Worm (Caenorhabditis elegans) whole organism, late embryonic: Measurements from ENCODE around the gene hlh-27.

Experiments used
- C08G9.2 ChIP-seq: sonication (generic microtip); optimal IDR thresholded peaks from 2 replicates; lab custom pipeline; 2016; ENCODE audit warnings: mild to moderate bottlenecking, missing genetic modification characterization, moderate library complexity, missing compliant biosample characterization
- K02D7.2 ChIP-seq: sonication (generic microtip); optimal IDR thresholded peaks from 2 replicates; lab custom pipeline; 2017; ENCODE audit warnings: mild to moderate bottlenecking, missing genetic modification characterization, missing compliant biosample characterization
- T23F11.4 ChIP-seq: fragments of 200-800 bp; sonication (Bioruptor generic); optimal IDR thresholded peaks from 2 replicates; lab custom pipeline; 2018; ENCODE audit warnings: mild to moderate bottlenecking, missing genetic modification characterization, missing compliant biosample characterization
- Y22D7AL.16 ChIP-seq: sonication (generic microtip); optimal IDR thresholded peaks from 2 replicates; lab custom pipeline; 2016; ENCODE audit warnings: missing genetic modification characterization, missing compliant biosample characterization
- ceh-14 ChIP-seq: sonication (generic microtip); optimal IDR thresholded peaks from 2 replicates; lab custom pipeline; 2016; ENCODE audit warnings: missing genotype, missing genetic modification characterization, missing compliant biosample characterization
- ceh-18 ChIP-seq: sonication (generic microtip); optimal IDR thresholded peaks from 2 replicates; lab custom pipeline; 2016; ENCODE audit warnings: missing genetic modification characterization, missing compliant biosample characterization
- ceh-2 ChIP-seq: sonication (generic microtip); optimal IDR thresholded peaks from 2 replicates; lab custom pipeline; 2016; ENCODE audit warnings: missing genotype, missing genetic modification characterization, missing compliant biosample characterization
- ceh-30 ChIP-seq: fragments of 150-350 bp; optimal IDR thresholded peaks from 2 replicates; lab custom pipeline; 2014; ENCODE audit warnings: missing biosample characterization, missing genetic modification characterization
- ceh-48 ChIP-seq: sonication (generic microtip); optimal IDR thresholded peaks from 2 replicates; lab custom pipeline; 2016; ENCODE audit warnings: missing genetic modification characterization, inconsistent platforms, missing compliant biosample characterization
- ceh-6 ChIP-seq: fragments of 200-800 bp; sonication (Bioruptor generic); optimal IDR thresholded peaks from 2 replicates; lab custom pipeline; 2018; ENCODE audit warnings: mild to moderate bottlenecking, missing genetic modification characterization, missing compliant biosample characterization
- che-1 ChIP-seq: sonication (generic microtip); optimal IDR thresholded peaks from 2 replicates; lab custom pipeline; 2016; ENCODE audit warnings: mild to moderate bottlenecking, missing genetic modification characterization, missing compliant biosample characterization
- dmd-4 ChIP-seq: sonication (generic microtip); optimal IDR thresholded peaks from 2 replicates; lab custom pipeline; 2016; ENCODE audit warnings: borderline replicate concordance, missing genetic modification characterization, missing compliant biosample characterization
- elt-4 ChIP-seq: sonication (generic microtip); optimal IDR thresholded peaks from 2 replicates; lab custom pipeline; 2016; ENCODE audit warnings: missing genetic modification characterization, missing compliant biosample characterization
- ets-4 ChIP-seq: sonication (generic microtip); optimal IDR thresholded peaks from 2 replicates; lab custom pipeline; 2016; ENCODE audit warnings: missing genetic modification characterization, missing compliant biosample characterization
- fax-1 ChIP-seq: sonication (generic microtip); optimal IDR thresholded peaks from 2 replicates; lab custom pipeline; 2016; ENCODE audit warnings: missing genotype, missing genetic modification characterization, missing compliant biosample characterization
- fkh-10 ChIP-seq: fragments of 150-350 bp; optimal IDR thresholded peaks from 2 replicates; lab custom pipeline; 2014; ENCODE audit warnings: missing biosample characterization, missing genetic modification reagents, missing genetic modification characterization
- gmeb-2 ChIP-seq: sonication (generic microtip); optimal IDR thresholded peaks from 2 replicates; lab custom pipeline; 2016; ENCODE audit warnings: missing genetic modification characterization, inconsistent platforms, missing compliant biosample characterization
- hlh-6 ChIP-seq: sonication (generic microtip); optimal IDR thresholded peaks from 2 replicates; lab custom pipeline; 2016; ENCODE audit warnings: missing genotype, missing genetic modification characterization, missing compliant biosample characterization
- madf-2 ChIP-seq: sonication (generic microtip); optimal IDR thresholded peaks from 2 replicates; lab custom pipeline; 2017; ENCODE audit warnings: missing genetic modification characterization, missing compliant biosample characterization
- mec-3 ChIP-seq: sonication (generic microtip); optimal IDR thresholded peaks from 2 replicates; lab custom pipeline; 2016; ENCODE audit warnings: borderline replicate concordance, missing genetic modification characterization, missing compliant biosample characterization
- nfya-1 ChIP-seq: sonication (generic microtip); optimal IDR thresholded peaks from 2 replicates; lab custom pipeline; 2017; ENCODE audit warnings: missing genetic modification characterization, mild to moderate bottlenecking, missing compliant biosample characterization, antibody characterized with exemption, moderate library complexity
- npax-4 ChIP-seq: sonication (generic microtip); optimal IDR thresholded peaks from 2 replicates; lab custom pipeline; 2016; ENCODE audit warnings: missing genetic modification characterization, missing compliant biosample characterization
- pag-3 ChIP-seq: sonication (generic microtip); optimal IDR thresholded peaks from 2 replicates; lab custom pipeline; 2016; ENCODE audit warnings: missing compliant biosample characterization, missing genetic modification characterization, borderline replicate concordance
- pax-1 ChIP-seq: fragments of 150-350 bp; optimal IDR thresholded peaks from 2 replicates; lab custom pipeline; 2014; ENCODE audit warnings: missing biosample characterization, missing genetic modification characterization
- pha-4 ChIP-seq: fragments of 150-350 bp; optimal IDR thresholded peaks from 2 replicates; lab custom pipeline; 2018; ENCODE audit warnings: missing biosample characterization, missing genetic modification reagents, missing genetic modification characterization
- pqm-1 ChIP-seq: sonication (generic microtip); optimal IDR thresholded peaks from 2 replicates; lab custom pipeline; 2016; ENCODE audit warnings: missing genetic modification characterization, missing compliant biosample characterization
- pros-1 ChIP-seq: fragments of 150-350 bp; optimal IDR thresholded peaks from 2 replicates; lab custom pipeline; 2014; ENCODE audit warnings: missing biosample characterization, missing genetic modification reagents, missing genetic modification characterization
- ref-2 ChIP-seq: sonication (generic microtip); optimal IDR thresholded peaks from 2 replicates; lab custom pipeline; 2016; ENCODE audit warnings: missing genetic modification characterization, missing compliant biosample characterization
- sox-2 ChIP-seq: fragments of 200-800 bp; sonication (Bioruptor generic); IDR thresholded peaks from 2 replicates; pipeline ENCODE4 v1.3.6; 2022; ENCODE audit warnings: missing genetic modification reagents, missing genetic modification characterization, missing compliant biosample characterization
- sox-4 ChIP-seq: sonication (generic microtip); optimal IDR thresholded peaks from 2 replicates; lab custom pipeline; 2017; ENCODE audit warnings: mild to moderate bottlenecking, missing genetic modification characterization, inconsistent platforms, missing compliant biosample characterization
- tbx-7 ChIP-seq: sonication (generic microtip); optimal IDR thresholded peaks from 2 replicates; lab custom pipeline; 2016; ENCODE audit warnings: missing genotype, missing genetic modification characterization, missing compliant biosample characterization
- ttx-3 ChIP-seq: sonication (generic microtip); optimal IDR thresholded peaks from 2 replicates; lab custom pipeline; 2016; ENCODE audit warnings: missing genetic modification reagents, missing genetic modification characterization, missing compliant biosample characterization
- unc-3 ChIP-seq, 2 experiments: fragments of 200-800 bp in 1 of 2; sonication (Bioruptor generic) in 1 of 2; sonication (generic microtip) in 1 of 2; conservative IDR thresholded peaks in 1 of 2; optimal IDR thresholded peaks in 1 of 2; 2 replicates each; pipeline versions ENCODE4 v1.3.6 to Lab custom; 2016 to 2022; ENCODE audit warnings: missing compliant biosample characterization in 2 of 2, missing genetic modification characterization in 2 of 2, missing genetic modification reagents in 1 of 2
- unc-42 ChIP-seq: sonication (generic microtip); optimal IDR thresholded peaks from 2 replicates; lab custom pipeline; 2016; ENCODE audit warnings: missing genotype, missing genetic modification characterization, missing compliant biosample characterization
- unc-55 ChIP-seq: sonication (generic microtip); optimal IDR thresholded peaks from 2 replicates; lab custom pipeline; 2017; ENCODE audit warnings: missing biosample characterization, missing genetic modification reagents, missing genetic modification characterization
- unc-86 ChIP-seq: sonication (generic microtip); optimal IDR thresholded peaks from 2 replicates; lab custom pipeline; 2016; ENCODE audit warnings: missing genetic modification characterization, missing compliant biosample characterization

hlh-27 gene

ce11 chrII:5531855-5532328, 8.1 kb downstream of the hlh-27 start, which contains the start of gene C17C3.9:
TSS of gene C17C3.9 (minus strand) at chrII:5532278.
- TF ChIP-seq gmeb-2 (tag; lab: Kevin White, UChicago) = no peak
- no peak for TF ChIP-seq elt-4 (tag; lab: Kevin White, UChicago)
- TF ChIP-seq dmd-4 (tag; lab: Kevin White, UChicago) = no peak
- no peak for TF ChIP-seq pqm-1 (tag; lab: Kevin White, UChicago)
- no peak for TF ChIP-seq pax-1 (tag; lab: Kevin White, UChicago)
- no peak for TF ChIP-seq K02D7.2 (tag; lab: Kevin White, UChicago)
- TF ChIP-seq ttx-3 = no peak

ce11 chrII:5527841-5528240, 12.2 kb downstream of the hlh-27 start, which contains the start of gene ZK177.1:
TSS of gene ZK177.1 (plus strand) at chrII:5528141.
- TF ChIP-seq unc-55 (GFP tag; lab: Kevin White, UChicago) = no peak
- no peak for TF ChIP-seq che-1 (tag; lab: Kevin White, UChicago)
- TF ChIP-seq Y22D7AL.16 (tag; lab: Kevin White, UChicago) = no peak
- TF ChIP-seq T23F11.4 (GFP tag; lab: Kevin White, UChicago) = no peak
- no peak for TF ChIP-seq pag-3
- no peak for TF ChIP-seq sox-2 (GFP tag; lab: Robert Waterston, UW)
- no peak for TF ChIP-seq ceh-14
- TF ChIP-seq nfya-1 = no peak
- no peak for TF ChIP-seq pax-1 (tag; lab: Kevin White, UChicago)
- TF ChIP-seq C08G9.2 (tag; lab: Kevin White, UChicago) = no peak
- no peak for TF ChIP-seq unc-42

- TF ChIP-seq pax-1 (tag; lab: Kevin White, UChicago) (no peak), npax-4 (no peak), fkh-10 (GFP tag; lab: Kevin White, UChicago) (no peak), pha-4 (no peak), ets-4 (tag; lab: Kevin White, UChicago) (no peak), unc-3 (GFP tag; conservative IDR thresholded peaks at IDR 0.05; lab: Robert Waterston, UW) (no peak), unc-3 (tag; optimal IDR thresholded peaks at IDR 0.05; lab: Kevin White, UChicago) (no peak), pros-1 (no peak), K02D7.2 (tag; lab: Kevin White, UChicago) (no peak), ceh-18 (tag; lab: Kevin White, UChicago) (no peak), sox-4 (no peak), ceh-2 (tag; lab: Kevin White, UChicago) (no peak), hlh-6 (tag; lab: Kevin White, UChicago) (no peak), ceh-30 (tag; lab: Kevin White, UChicago) (no peak), ceh-6 (GFP tag; lab: Kevin White, UChicago) (no peak), fax-1 (tag; lab: Kevin White, UChicago) (no peak), ref-2 (no peak), elt-4 (tag; lab: Kevin White, UChicago) (no peak), nfya-1 (no peak)
Observed at ce11 chrII:5525297-5525696, 14.7 kb downstream of the hlh-27 start, which contains the start of gene tbx-35. TSS of gene tbx-35 (minus strand) at chrII:5525397.

ce11 chrII:5522637-5523036, 17.4 kb downstream of the hlh-27 start, which contains the start of gene ZK177.11:
TSS of gene ZK177.11 (plus strand) at chrII:5522937.
- TF ChIP-seq madf-2 (tag; lab: Kevin White, UChicago) = no peak
- TF ChIP-seq ceh-48 (tag; lab: Kevin White, UChicago) = no peak
- no peak for TF ChIP-seq tbx-7
- TF ChIP-seq pax-1 (tag; lab: Kevin White, UChicago) = no peak
- TF ChIP-seq mec-3 (tag; lab: Kevin White, UChicago) = no peak
- no peak for TF ChIP-seq unc-86 (tag; lab: Kevin White, UChicago)
